Worm (Caenorhabditis elegans): ENCODE results near the gene rig-6.

ce11 chrII:4753133-4753532, 58.8 kb downstream of the rig-6 start, which contains the start of gene C27D9.1:
- no peak for TF ChIP-seq aly-2 (tag; optimal IDR thresholded peaks at IDR 0.05)
- TF ChIP-seq Y75B8A.6 (GFP tag; IDR thresholded peaks at IDR 0.05) = no peak
- no peak for TF ChIP-seq rbr-2 (tag; optimal IDR thresholded peaks at IDR 0.05)
- no peak for TF ChIP-seq nhr-25 (tag; optimal IDR thresholded peaks at IDR 0.05; ENCODE audit: borderline replicate concordance, insufficient read depth)
- no peak for TF ChIP-seq tag-97 (GFP tag; IDR thresholded peaks at IDR 0.05)
- no peak for TF ChIP-seq egl-27 (tag; optimal IDR thresholded peaks at IDR 0.05)
- TF ChIP-seq pha-4 (GFP tag; IDR thresholded peaks at IDR 0.05) = no peak
- TF ChIP-seq pha-4 (tag; optimal IDR thresholded peaks at IDR 0.05) = no peak
